Worm (Caenorhabditis elegans) whole organism, L2 larva: ENCODE results near the gene cyh-1.

Source experiments
- C34F6.9 ChIP-seq: fragments of 150-350 bp; optimal IDR thresholded peaks from 2 replicates; lab custom pipeline; 2014; ENCODE audit warnings: missing biosample characterization, missing genetic modification characterization
- F13H6.1 ChIP-seq: sonication (generic microtip); optimal IDR thresholded peaks from 2 replicates; lab custom pipeline; 2016; ENCODE audit warnings: missing genetic modification characterization, missing compliant biosample characterization
- ZK546.5 ChIP-seq: sonication (generic microtip); optimal IDR thresholded peaks from 2 replicates; lab custom pipeline; 2017; ENCODE audit warnings: missing biosample characterization, missing genetic modification characterization
- alr-1 ChIP-seq: fragments of 150-350 bp; optimal IDR thresholded peaks from 2 replicates; lab custom pipeline; 2014; ENCODE audit warnings: missing biosample characterization, missing genetic modification characterization
- aly-2 ChIP-seq: fragments of 150-350 bp; optimal IDR thresholded peaks from 2 replicates; lab custom pipeline; 2014; ENCODE audit warnings: missing biosample characterization, missing genetic modification characterization
- ama-1 ChIP-seq: fragments of 150-350 bp; optimal IDR thresholded peaks from 2 replicates; lab custom pipeline; 2018; ENCODE audit warnings: inconsistent platforms
- blmp-1 ChIP-seq: sonication (generic microtip); optimal IDR thresholded peaks from 2 replicates; lab custom pipeline; 2017; ENCODE audit warnings: missing genetic modification characterization, mild to moderate bottlenecking, missing compliant biosample characterization, antibody characterized with exemption, moderate library complexity; ENCODE audit not compliant: insufficient read depth
- crh-2 ChIP-seq: sonication (generic microtip); optimal IDR thresholded peaks from 2 replicates; lab custom pipeline; 2017; ENCODE audit warnings: missing biosample characterization, missing genetic modification characterization
- dmd-4 ChIP-seq: sonication (generic microtip); optimal IDR thresholded peaks from 2 replicates; lab custom pipeline; 2017; ENCODE audit warnings: missing biosample characterization, missing genetic modification characterization
- elt-1 ChIP-seq: fragments of 150-350 bp; optimal IDR thresholded peaks from 2 replicates; lab custom pipeline; 2014; ENCODE audit warnings: missing biosample characterization, missing genetic modification characterization
- elt-3 ChIP-seq: sonication (generic microtip); optimal IDR thresholded peaks from 2 replicates; lab custom pipeline; 2017; ENCODE audit warnings: missing biosample characterization, missing genetic modification characterization
- lin-11 ChIP-seq: fragments of 150-350 bp; sonication (generic microtip); optimal IDR thresholded peaks from 2 replicates; lab custom pipeline; 2014; ENCODE audit warnings: missing biosample characterization, missing genetic modification characterization, inconsistent platforms, mixed read lengths
- lin-13 ChIP-seq: fragments of 150-350 bp; optimal IDR thresholded peaks from 2 replicates; lab custom pipeline; 2014; ENCODE audit warnings: missing biosample characterization, missing genetic modification reagents, missing genetic modification characterization
- lin-39 ChIP-seq: fragments of 150-350 bp; optimal IDR thresholded peaks from 2 replicates; lab custom pipeline; 2014; ENCODE audit warnings: missing biosample characterization, missing genetic modification reagents, missing genetic modification characterization
- mab-5 ChIP-seq: fragments of 150-350 bp; optimal IDR thresholded peaks from 2 replicates; lab custom pipeline; 2014; ENCODE audit warnings: missing biosample characterization, missing genetic modification characterization
- mbf-1 ChIP-seq: sonication (generic microtip); optimal IDR thresholded peaks from 2 replicates; lab custom pipeline; 2017; ENCODE audit warnings: missing biosample characterization, missing genetic modification characterization
- nhr-10 ChIP-seq: sonication (generic microtip); optimal IDR thresholded peaks from 2 replicates; lab custom pipeline; 2017; ENCODE audit warnings: missing biosample characterization, missing genetic modification characterization
- nhr-129 ChIP-seq: fragments of 150-350 bp; optimal IDR thresholded peaks from 2 replicates; lab custom pipeline; 2014; ENCODE audit warnings: missing biosample characterization, missing genetic modification characterization
- nhr-21 ChIP-seq: fragments of 150-350 bp; optimal IDR thresholded peaks from 2 replicates; lab custom pipeline; 2014; ENCODE audit warnings: missing biosample characterization, missing genetic modification characterization
- nhr-23 ChIP-seq: fragments of 150-350 bp; optimal IDR thresholded peaks from 2 replicates; lab custom pipeline; 2014; ENCODE audit warnings: missing biosample characterization, missing genetic modification reagents, missing genetic modification characterization
- nhr-237 ChIP-seq: fragments of 150-350 bp; optimal IDR thresholded peaks from 2 replicates; lab custom pipeline; 2014; ENCODE audit warnings: missing biosample characterization, missing genetic modification characterization
- nhr-77 ChIP-seq: fragments of 150-350 bp; optimal IDR thresholded peaks from 2 replicates; lab custom pipeline; 2014; ENCODE audit warnings: missing biosample characterization, missing genetic modification characterization
- sem-4 ChIP-seq: fragments of 150-350 bp; optimal IDR thresholded peaks from 2 replicates; lab custom pipeline; 2014; ENCODE audit warnings: missing biosample characterization, missing genetic modification reagents, missing genetic modification characterization
- skn-1 ChIP-seq: sonication (generic microtip); optimal IDR thresholded peaks from 2 replicates; lab custom pipeline; 2017; ENCODE audit warnings: missing biosample characterization, missing genetic modification characterization
- sma-9 ChIP-seq, 2 experiments: fragments of 150-350 bp in 1 of 2; sonication (generic microtip) in 1 of 2; optimal IDR thresholded peaks; 2 replicates each; lab custom pipeline; 2014 to 2016; ENCODE audit warnings: missing genetic modification characterization in 2 of 2, mild to moderate bottlenecking in 1 of 2, missing biosample characterization in 1 of 2, missing compliant biosample characterization in 1 of 2, missing genetic modification reagents in 1 of 2, moderate library complexity in 1 of 2
- snpc-4 ChIP-seq: fragments of 150-350 bp; optimal IDR thresholded peaks from 2 replicates; lab custom pipeline; 2014; ENCODE audit warnings: missing biosample characterization, missing genetic modification characterization
- unc-55 ChIP-seq: fragments of 150-350 bp; sonication (generic microtip); optimal IDR thresholded peaks from 3 replicates; lab custom pipeline; 2014; ENCODE audit warnings: missing biosample characterization, missing genetic modification reagents, missing genetic modification characterization
- unc-62 ChIP-seq: fragments of 150-350 bp; optimal IDR thresholded peaks from 2 replicates; lab custom pipeline; 2014; ENCODE audit warnings: missing biosample characterization, missing genetic modification reagents, missing genetic modification characterization
- zag-1 ChIP-seq: fragments of 150-350 bp; optimal IDR thresholded peaks from 2 replicates; lab custom pipeline; 2014; ENCODE audit warnings: missing biosample characterization, missing genetic modification characterization
- ztf-1 ChIP-seq: fragments of 200-800 bp; sonication (Bioruptor generic); conservative IDR thresholded peaks from 2 replicates; pipeline ENCODE4 v1.3.6; 2022; ENCODE audit warnings: missing genetic modification characterization, missing compliant biosample characterization
- ztf-11 ChIP-seq: sonication (generic microtip); optimal IDR thresholded peaks from 2 replicates; lab custom pipeline; 2017; ENCODE audit warnings: missing biosample characterization, missing genetic modification characterization

cyh-1 gene

ce11 chrII:3504717-3505116, at the start of gene cyh-1:
Gene cyh-1 (plus strand): TSS chrII:3505017.
- TF ChIP-seq elt-3 (tag; lab: Kevin White, UChicago) = no peak
- no peak for TF ChIP-seq nhr-21
- no peak for TF ChIP-seq unc-55
- TF ChIP-seq F13H6.1 = no peak
- no peak for TF ChIP-seq zag-1

ce11 chrII:3458209-3458608, 46.6 kb upstream of the cyh-1 start, which contains the start of the genes C16C8.26 and C16C8.19:
Gene C16C8.26 (minus strand): TSS chrII:3458309.
Gene C16C8.19 (plus strand): TSS chrII:3458487.
- TF ChIP-seq lin-39 (tag; lab: Kevin White, UChicago) (no peak), dmd-4 (tag; lab: Kevin White, UChicago) (no peak), nhr-21 (no peak), C34F6.9 (tag; lab: Kevin White, UChicago) (no peak), nhr-237 (no peak), crh-2 (tag; lab: Kevin White, UChicago) (no peak)
- TF ChIP-seq, all 48 proteins: peak for 0

ce11 chrII:3459199-3459598, 45.6 kb upstream of the cyh-1 start:
- TF ChIP-seq crh-2 (tag; lab: Kevin White, UChicago) (no peak), ztf-11 (no peak), lin-11 (tag; lab: Kevin White, UChicago) (no peak), alr-1 (tag; lab: Kevin White, UChicago) (no peak), snpc-4 (tag; lab: Kevin White, UChicago) (no peak), ama-1 (lab: Kevin White, UChicago) (no peak), mab-5 (tag; lab: Kevin White, UChicago) (no peak), blmp-1 (no peak), elt-1 (no peak), lin-13 (GFP tag; lab: Kevin White, UChicago) (no peak), sem-4 (tag; lab: Kevin White, UChicago) (no peak), lin-39 (tag; lab: Kevin White, UChicago) (no peak), sma-9 (GFP tag; optimal IDR thresholded peaks at IDR 0.05; lab: Kevin White, UChicago) (no peak), sma-9 (tag; optimal IDR thresholded peaks at IDR 0.05; lab: Kevin White, UChicago) (no peak), unc-62 (GFP tag; lab: Kevin White, UChicago) (no peak)

- TF ChIP-seq nhr-77 (tag; lab: Kevin White, UChicago) = no peak
- no peak for TF ChIP-seq sem-4 (tag; lab: Kevin White, UChicago)
- TF ChIP-seq aly-2 (tag; lab: Kevin White, UChicago) = no peak
- no peak for TF ChIP-seq lin-11 (tag; lab: Kevin White, UChicago)
- TF ChIP-seq nhr-21 = no peak
- no peak for TF ChIP-seq F13H6.1
- no peak for TF ChIP-seq lin-39 (tag; lab: Kevin White, UChicago)
- no peak for TF ChIP-seq skn-1 (tag; lab: Kevin White, UChicago)
- no peak for TF ChIP-seq mab-5 (tag; lab: Kevin White, UChicago)
These were observed 44.8 kb upstream of the cyh-1 start, which contains the start of gene C16C8.7 for ce11 chrII:3460048-3460447. Gene C16C8.7 (minus strand): TSS chrII:3460148.

ce11 chrII:3461586-3461985, 43.2 kb upstream of the cyh-1 start, which contains the start of gene C16C8.8:
Gene C16C8.8 (minus strand): TSS chrII:3461686.
- TF ChIP-seq ztf-1 = no peak
- no peak for TF ChIP-seq nhr-129
- TF ChIP-seq dmd-4 (tag; lab: Kevin White, UChicago) = no peak
- no peak for TF ChIP-seq nhr-21
- no peak for TF ChIP-seq unc-62 (GFP tag; lab: Kevin White, UChicago)
- no peak for TF ChIP-seq nhr-23 (tag; lab: Kevin White, UChicago)
- TF ChIP-seq ZK546.5 (tag; lab: Kevin White, UChicago) = no peak
- no peak for TF ChIP-seq aly-2 (tag; lab: Kevin White, UChicago)
- TF ChIP-seq mbf-1 (tag; lab: Kevin White, UChicago) = no peak
- no peak for TF ChIP-seq elt-3 (tag; lab: Kevin White, UChicago)

ce11 chrII:3463097-3463496, 41.7 kb upstream of the cyh-1 start, which contains the start of gene C16C8.9:
Gene C16C8.9 (minus strand): TSS chrII:3463197.
- TF ChIP-seq nhr-23 (tag; lab: Kevin White, UChicago) (no peak), nhr-10 (tag; lab: Kevin White, UChicago) (no peak), lin-11 (tag; lab: Kevin White, UChicago) (no peak)
- TF ChIP-seq, all 48 proteins: peak for 0
